Fruit fly (Drosophila melanogaster): ENCODE results near the gene pie.
A peak's percentile ranks its signal among the peaks of the same experiment; 100 is the strongest.

Gene pie

dm6 chr2L:10375464-10376236 lies 46.9 kb downstream of the pie start, which contains the start of the genes CG33303 and dpr19 (continued):
- TF ChIP-seq CG13296 (GFP tag; optimal IDR thresholded peaks at IDR 0.05) (peak; percentile 87), NfI (GFP tag; optimal IDR thresholded peaks at IDR 0.05) (peak; percentile 45), pb (GFP tag; optimal IDR thresholded peaks at IDR 0.05) (no peak), pzg (GFP tag; optimal IDR thresholded peaks at IDR 0.05) (peak; percentile 59), Side (GFP tag; optimal IDR thresholded peaks at IDR 0.05) (no peak), CoRest (tag; optimal IDR thresholded peaks at IDR 0.05) (peak; percentile 83), Atf6 (GFP tag; IDR thresholded peaks at IDR 0.05) (peak; percentile 70), CG10209 (GFP tag; optimal IDR thresholded peaks at IDR 0.05) (peak; percentile 66), Oli (tag; optimal IDR thresholded peaks at IDR 0.05) (peak; percentile 64), CG7987 (GFP tag; optimal IDR thresholded peaks at IDR 0.05) (peak; percentile 13), CG16813 (GFP tag; IDR thresholded peaks at IDR 0.05; ENCODE audit: partially characterized antibody) (no peak), br (optimal IDR thresholded peaks at IDR 0.05) (no peak), CG2120 (GFP tag; optimal IDR thresholded peaks at IDR 0.05) (peak; percentile 27), CG30431 (GFP tag; optimal IDR thresholded peaks at IDR 0.05) (no peak), CG7745 (tag; optimal IDR thresholded peaks at IDR 0.05) (peak; percentile 3), bbx (GFP tag; IDR thresholded peaks at IDR 0.05; ENCODE audit: partially characterized antibody) (0 out of 2 replicates have a peak, but pooled peaks have one; percentile 19), CG13775 (GFP tag; optimal IDR thresholded peaks at IDR 0.05) (peak; percentile 71), Dek (tag; optimal IDR thresholded peaks at IDR 0.05) (peak; percentile 83), Med (GFP tag) (peak; percentile 68), CG32532 (GFP tag; IDR thresholded peaks at IDR 0.05) (peak; percentile 82), CG10959 (GFP tag; IDR thresholded peaks at IDR 0.05) (no peak), sim (GFP tag; IDR thresholded peaks at IDR 0.05) (0 out of 2 replicates have a peak, but pooled peaks have one; percentile 45), Hmx (GFP tag; optimal IDR thresholded peaks at IDR 0.05) (no peak), E2f1 (GFP tag; IDR thresholded peaks at IDR 0.05) (peak; percentile 60), wor (GFP tag; IDR thresholded peaks at IDR 0.05) (no peak), Drgx (GFP tag; IDR thresholded peaks at IDR 0.05) (peak; percentile 41; the same call in 1 of the 2 replicates), Ets97D (GFP tag; optimal IDR thresholded peaks at IDR 0.05) (no peak), fd3F (GFP tag; optimal IDR thresholded peaks at IDR 0.05) (peak; percentile 58), seq (GFP tag; IDR thresholded peaks at IDR 0.05) (0 out of 2 replicates have a peak, but pooled peaks have one; percentile 7), fd96Cb (tag; optimal IDR thresholded peaks at IDR 0.05) (peak; percentile 66), CG11398 (GFP tag; optimal IDR thresholded peaks at IDR 0.05) (no peak), CG15514 (GFP tag; optimal IDR thresholded peaks at IDR 0.05) (peak; percentile 69), zf30C (GFP tag; optimal IDR thresholded peaks at IDR 0.05) (no peak), Fer1 (GFP tag; optimal IDR thresholded peaks at IDR 0.05) (peak; percentile 85), pfk (GFP tag; optimal IDR thresholded peaks at IDR 0.05) (peak; percentile 61), lilli (GFP tag; optimal IDR thresholded peaks at IDR 0.05) (peak; percentile 12), Abd-B (GFP tag; optimal IDR thresholded peaks at IDR 0.05) (no peak), toy (GFP tag; IDR thresholded peaks at IDR 0.05) (no peak), CG8290 (GFP tag; optimal IDR thresholded peaks at IDR 0.05) (peak; percentile 73), CG8290 (tag; optimal IDR thresholded peaks at IDR 0.05) (no peak), stwl (tag; optimal IDR thresholded peaks at IDR 0.05) (peak; percentile 45), ken (GFP tag; IDR thresholded peaks at IDR 0.05) (no peak; the same call in 2 of the 3 replicates), danr (GFP tag; IDR thresholded peaks at IDR 0.05) (no peak), CG1832 (GFP tag; optimal IDR thresholded peaks at IDR 0.05) (no peak), CG4424 (GFP tag; optimal IDR thresholded peaks at IDR 0.05) (peak; percentile 71), CG11504 (tag; optimal IDR thresholded peaks at IDR 0.05) (peak; percentile 85), cato (GFP tag; optimal IDR thresholded peaks at IDR 0.05; ENCODE audit: borderline replicate concordance) (no peak), CG11093 (GFP tag; IDR thresholded peaks at IDR 0.05) (no peak), CG9797 (GFP tag; optimal IDR thresholded peaks at IDR 0.05) (peak; percentile 80), CG16863 (GFP tag; optimal IDR thresholded peaks at IDR 0.05) (no peak)
